Worm (Caenorhabditis elegans) whole organism, mixed stage, embryonic: ENCODE results near the gene F21H7.2.

ENCODE experiments used
- bed-3 ChIP-seq: fragments of 200-800 bp; sonication (Bioruptor generic); optimal IDR thresholded peaks from 3 replicates; lab custom pipeline; 2018; ENCODE audit warnings: mild to moderate bottlenecking, missing genetic modification characterization, moderate library complexity, missing compliant biosample characterization
- ceh-43 ChIP-seq: fragments of 200-800 bp; sonication (Bioruptor generic); optimal IDR thresholded peaks from 2 replicates; lab custom pipeline; 2018; ENCODE audit warnings: mild to moderate bottlenecking, missing genetic modification characterization, moderate library complexity, missing compliant biosample characterization
- elt-3 ChIP-seq: fragments of 150-350 bp; optimal IDR thresholded peaks from 2 replicates; lab custom pipeline; 2014; ENCODE audit warnings: missing biosample characterization, missing genetic modification characterization
- ham-2 ChIP-seq: fragments of 200-800 bp; sonication (Bioruptor generic); optimal IDR thresholded peaks from 2 replicates; lab custom pipeline; 2018; ENCODE audit warnings: mild to moderate bottlenecking, missing genetic modification characterization, missing compliant biosample characterization
- mab-5 ChIP-seq: fragments of 150-350 bp; optimal IDR thresholded peaks from 2 replicates; lab custom pipeline; 2014; ENCODE audit warnings: missing biosample characterization, missing genetic modification characterization
- mep-1 ChIP-seq: fragments of 150-350 bp; optimal IDR thresholded peaks from 2 replicates; lab custom pipeline; 2017; ENCODE audit warnings: missing biosample characterization, missing genetic modification reagents, missing genetic modification characterization, inconsistent platforms
- nhr-2 ChIP-seq: fragments of 150-350 bp; optimal IDR thresholded peaks from 2 replicates; lab custom pipeline; 2014; ENCODE audit warnings: missing biosample characterization, missing genetic modification characterization
- nhr-237 ChIP-seq: fragments of 150-350 bp; optimal IDR thresholded peaks from 2 replicates; lab custom pipeline; 2014; ENCODE audit warnings: missing biosample characterization, missing genetic modification characterization
- nhr-76 ChIP-seq: sonication (generic microtip); optimal IDR thresholded peaks from 2 replicates; lab custom pipeline; 2017; ENCODE audit warnings: missing biosample characterization, missing genetic modification characterization
- pha-4 ChIP-seq: fragments of 150-350 bp; optimal IDR thresholded peaks from 2 replicates; lab custom pipeline; 2018; ENCODE audit warnings: missing biosample characterization, missing genetic modification reagents, missing genetic modification characterization
- snpc-4 ChIP-seq: fragments of 150-350 bp; optimal IDR thresholded peaks from 2 replicates; lab custom pipeline; 2014; ENCODE audit warnings: missing biosample characterization, missing genetic modification characterization
- unc-39 ChIP-seq: fragments of 150-350 bp; optimal IDR thresholded peaks from 2 replicates; lab custom pipeline; 2014; ENCODE audit warnings: missing biosample characterization, missing genetic modification characterization

DNA sequence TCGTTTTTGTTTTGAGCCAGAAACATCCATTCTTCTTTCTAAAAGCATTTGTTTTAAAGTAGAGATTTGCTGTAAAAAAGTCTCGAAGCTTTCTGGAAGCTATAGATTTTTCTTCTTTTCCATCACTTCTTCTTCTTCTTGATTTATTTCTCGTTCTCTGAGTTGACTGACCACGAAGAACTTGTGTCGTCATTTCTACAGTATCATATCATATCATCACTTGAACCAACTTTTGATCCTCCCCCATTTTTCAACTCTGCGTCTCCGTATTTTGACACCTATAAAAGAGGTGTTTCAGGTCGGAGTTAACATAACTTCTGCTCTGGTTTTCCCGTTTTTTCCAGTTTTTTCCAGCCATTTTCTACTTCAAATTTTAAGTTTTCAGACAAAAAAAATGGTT is 15.3 kb downstream of the F21H7.2 start, which contains the start of gene F11A5.9:
- no peak for TF ChIP-seq snpc-4 (tag; lab: Kevin White, UChicago)
- TF ChIP-seq nhr-2 (tag; lab: Kevin White, UChicago) = no peak
- no peak for TF ChIP-seq mab-5 (tag; lab: Kevin White, UChicago)
- TF ChIP-seq elt-3 (tag; lab: Kevin White, UChicago) = no peak
- no peak for TF ChIP-seq nhr-76 (tag; lab: Kevin White, UChicago)
- TF ChIP-seq ham-2 (GFP tag; lab: Kevin White, UChicago) = no peak
- no peak for TF ChIP-seq unc-39 (tag; lab: Kevin White, UChicago)
- no peak for TF ChIP-seq bed-3
- TF ChIP-seq nhr-237 = no peak
- no peak for TF ChIP-seq mep-1 (tag; lab: Kevin White, UChicago)
- no peak for TF ChIP-seq pha-4
- no peak for TF ChIP-seq ceh-43 (GFP tag; lab: Kevin White, UChicago)
